Worm (Caenorhabditis elegans) whole organism, late embryonic: ENCODE results near the gene C35A5.10.

Experiments
- ets-4 ChIP-seq: sonication (generic microtip); optimal IDR thresholded peaks from 2 replicates; lab custom pipeline; 2016; ENCODE audit warnings: missing genetic modification characterization, missing compliant biosample characterization
- pat-9 ChIP-seq: fragments of 200-800 bp; sonication (Bioruptor generic); optimal IDR thresholded peaks from 2 replicates; lab custom pipeline; 2018; ENCODE audit warnings: mild to moderate bottlenecking, missing genetic modification characterization, moderate library complexity, missing compliant biosample characterization
- pha-4 ChIP-seq: fragments of 150-350 bp; optimal IDR thresholded peaks from 2 replicates; lab custom pipeline; 2018; ENCODE audit warnings: missing biosample characterization, missing genetic modification reagents, missing genetic modification characterization
- zip-5 ChIP-seq: sonication (generic microtip); optimal IDR thresholded peaks from 2 replicates; lab custom pipeline; 2016; ENCODE audit warnings: missing genetic modification characterization, missing compliant biosample characterization

DNA sequence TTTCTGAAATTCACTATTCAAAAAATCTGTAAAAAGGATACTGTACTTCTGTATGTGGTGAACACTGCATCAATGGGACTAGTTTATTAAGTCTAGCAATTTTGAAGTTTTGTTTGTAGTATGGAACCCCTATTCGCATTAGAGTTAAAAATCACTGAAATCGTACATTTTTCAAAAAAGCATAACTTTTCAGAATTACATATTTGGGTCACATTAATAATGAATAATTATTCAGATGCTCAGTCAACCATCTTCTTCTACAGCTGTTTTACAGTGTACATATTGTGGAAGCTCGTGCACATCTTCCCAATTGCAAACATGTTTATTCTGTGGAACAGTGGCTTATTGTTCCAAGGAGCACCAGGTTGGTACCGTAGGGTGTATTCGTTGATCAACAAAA, 35.3 kb upstream of the C35A5.10 start:
- no peak for TF ChIP-seq zip-5
- TF ChIP-seq pha-4 = no peak
- no peak for TF ChIP-seq pat-9
- TF ChIP-seq ets-4 (tag; lab: Kevin White, UChicago) = no peak
